Fruit fly (Drosophila melanogaster) whole organism, embryonic: ENCODE measurements around the gene HIPP1.

Experiments used
- ATbp ChIP-seq: fragments of 200-800 bp; sonication (Bioruptor generic); optimal IDR thresholded peaks from 2 replicates; lab custom pipeline; 2017; ENCODE audit warnings: missing biosample characterization, mild to moderate bottlenecking, missing genetic modification characterization, missing genetic modification reagents
- Antp ChIP-seq: fragments of 200-800 bp; sonication (Bioruptor generic); optimal IDR thresholded peaks from 3 replicates; lab custom pipeline; 2016; ENCODE audit warnings: missing biosample characterization, missing genetic modification characterization
- CG10267 ChIP-seq: fragments of 200-800 bp; sonication (Bioruptor generic); optimal IDR thresholded peaks from 2 replicates; lab custom pipeline; 2018; ENCODE audit warnings: missing biosample characterization, mild to moderate bottlenecking, missing genetic modification characterization, moderate library complexity
- CG10462 ChIP-seq: fragments of 200-800 bp; sonication (Bioruptor generic); optimal IDR thresholded peaks from 2 replicates; lab custom pipeline; 2016; ENCODE audit warnings: missing biosample characterization, missing genetic modification characterization
- CG11504 ChIP-seq: fragments of 200-800 bp; sonication (Bioruptor generic); optimal IDR thresholded peaks from 3 replicates; lab custom pipeline; 2019; ENCODE audit warnings: missing biosample characterization, mild to moderate bottlenecking, missing genetic modification characterization, moderate library complexity
- CG12155 ChIP-seq: fragments of 200-800 bp; sonication (Bioruptor generic); optimal IDR thresholded peaks from 3 replicates; lab custom pipeline; 2016; ENCODE audit warnings: missing biosample characterization, missing genetic modification characterization
- CG1233 ChIP-seq: fragments of 200-800 bp; sonication (Bioruptor generic); optimal IDR thresholded peaks from 4 replicates; lab custom pipeline; 2018; ENCODE audit warnings: missing biosample characterization, mild to moderate bottlenecking, missing genetic modification characterization
- CG1602 ChIP-seq: fragments of 200-800 bp; sonication (Bioruptor generic); optimal IDR thresholded peaks from 3 replicates; lab custom pipeline; 2016; ENCODE audit warnings: missing biosample characterization, missing genetic modification characterization
- CG16815 ChIP-seq: fragments of 200-800 bp; sonication (Bioruptor generic); optimal IDR thresholded peaks from 3 replicates; lab custom pipeline; 2017; ENCODE audit warnings: missing biosample characterization, mild to moderate bottlenecking, missing genetic modification characterization
- CG17328 ChIP-seq: fragments of 200-800 bp; sonication (Bioruptor generic); IDR thresholded peaks from 2 replicates; pipeline ENCODE4 v1.3.6; 2022; ENCODE audit warnings: missing biosample characterization, missing genetic modification characterization
- CG17568 ChIP-seq: fragments of 200-800 bp; sonication (Bioruptor generic); optimal IDR thresholded peaks from 2 replicates; lab custom pipeline; 2018; ENCODE audit warnings: missing biosample characterization, mild to moderate bottlenecking, missing genetic modification characterization, moderate library complexity
- CG18599 ChIP-seq: fragments of 200-800 bp; sonication (Bioruptor generic); optimal IDR thresholded peaks from 3 replicates; lab custom pipeline; 2017; ENCODE audit warnings: missing biosample characterization, missing genetic modification characterization, mild to moderate bottlenecking, moderate library complexity, missing genetic modification reagents
- CG30403 ChIP-seq: fragments of 200-800 bp; sonication (Bioruptor generic); optimal IDR thresholded peaks from 3 replicates; lab custom pipeline; 2016; ENCODE audit warnings: missing biosample characterization, missing genetic modification characterization
- CG31441 ChIP-seq: fragments of 200-800 bp; sonication (Bioruptor generic); IDR thresholded peaks from 2 replicates; pipeline ENCODE4 v1.3.6; 2022; ENCODE audit warnings: missing biosample characterization, missing genetic modification characterization
- CG33213 ChIP-seq: fragments of 200-800 bp; sonication (Bioruptor generic); optimal IDR thresholded peaks from 3 replicates; lab custom pipeline; 2016; ENCODE audit warnings: missing biosample characterization, missing genetic modification characterization
- CG3838 ChIP-seq: fragments of 200-800 bp; sonication (Bioruptor generic); optimal IDR thresholded peaks from 3 replicates; lab custom pipeline; 2016; ENCODE audit warnings: missing biosample characterization, missing genetic modification characterization
- CG4328 ChIP-seq: fragments of 200-800 bp; sonication (Bioruptor generic); optimal IDR thresholded peaks from 3 replicates; lab custom pipeline; 2017; ENCODE audit warnings: missing biosample characterization, missing genetic modification reagents, missing genetic modification characterization
- CG4404 ChIP-seq: fragments of 200-800 bp; sonication (Bioruptor generic); IDR thresholded peaks from 2 replicates; pipeline ENCODE4 v1.3.6; 2022; ENCODE audit warnings: missing biosample characterization, missing genetic modification characterization
- CG5245 ChIP-seq: fragments of 200-800 bp; sonication (Bioruptor generic); optimal IDR thresholded peaks from 3 replicates; lab custom pipeline; 2016; ENCODE audit warnings: missing biosample characterization, missing genetic modification characterization
- CG6689 ChIP-seq: fragments of 200-800 bp; sonication (Bioruptor generic); IDR thresholded peaks from 2 replicates; pipeline ENCODE4 v1.3.6; 2022; ENCODE audit warnings: missing biosample characterization, missing genetic modification characterization
- CG7839 ChIP-seq: fragments of 200-800 bp; sonication (Bioruptor generic); optimal IDR thresholded peaks from 3 replicates; lab custom pipeline; 2018; ENCODE audit warnings: missing biosample characterization, mild to moderate bottlenecking, missing genetic modification characterization, moderate library complexity
- CG9817 ChIP-seq: fragments of 200-800 bp; sonication (Bioruptor generic); optimal IDR thresholded peaks from 2 replicates; lab custom pipeline; 2018; ENCODE audit warnings: missing biosample characterization, mild to moderate bottlenecking, missing genetic modification characterization, moderate library complexity
- CHES-1-like ChIP-seq: fragments of 200-800 bp; sonication (Bioruptor generic); optimal IDR thresholded peaks from 2 replicates; lab custom pipeline; 2016; ENCODE audit warnings: missing biosample characterization, missing genetic modification characterization
- Camta ChIP-seq: fragments of 200-800 bp; sonication (Bioruptor generic); optimal IDR thresholded peaks from 2 replicates; lab custom pipeline; 2016; ENCODE audit warnings: missing biosample characterization, missing genetic modification characterization
- Dip3 ChIP-seq: fragments of 200-800 bp; sonication (Bioruptor generic); optimal IDR thresholded peaks from 3 replicates; lab custom pipeline; 2016; ENCODE audit warnings: missing biosample characterization, missing genetic modification characterization
- Eip74EF ChIP-seq, 2 experiments: fragments of 200-800 bp in 1 of 2; fragments of >200 bp in 1 of 2; sonication (Bioruptor generic) in 1 of 2; optimal IDR thresholded peaks; 2 replicates each; lab custom pipeline; 2017 to 2019; ENCODE audit warnings: missing biosample characterization in 2 of 2, missing genetic modification characterization in 2 of 2, mild to moderate bottlenecking in 1 of 2, moderate library complexity in 1 of 2
- H15 ChIP-seq: fragments of 200-800 bp; sonication (Bioruptor generic); IDR thresholded peaks from 3 replicates; pipeline ENCODE4 v1.3.6; 2022; ENCODE audit warnings: missing biosample characterization, missing genetic modification characterization
- Med ChIP-seq: fragments of 200-800 bp; sonication (Bioruptor generic); peaks from one replicate; lab custom pipeline; 2016; ENCODE audit warnings: missing biosample characterization, missing genetic modification characterization, mild to moderate bottlenecking, inconsistent platforms, moderate library complexity
- Optix ChIP-seq: fragments of 200-800 bp; sonication (Bioruptor generic); IDR thresholded peaks from 3 replicates; pipeline ENCODE4 v1.3.6; 2022; ENCODE audit warnings: missing biosample characterization, missing genetic modification characterization
- Xbp1 ChIP-seq: fragments of 200-800 bp; sonication (Bioruptor generic); optimal IDR thresholded peaks from 3 replicates; lab custom pipeline; 2016; ENCODE audit warnings: missing biosample characterization, mild to moderate bottlenecking, missing genetic modification characterization
- al ChIP-seq: fragments of 200-800 bp; sonication (Bioruptor generic); IDR thresholded peaks from 2 replicates; pipeline ENCODE4 v1.3.6; 2022; ENCODE audit warnings: missing biosample characterization, missing genetic modification characterization
- chif ChIP-seq, 2 experiments: fragments of 200-800 bp; sonication (Bioruptor generic); optimal IDR thresholded peaks; 3 replicates each; lab custom pipeline; 2016; ENCODE audit warnings: missing biosample characterization in 2 of 2, missing genetic modification characterization in 2 of 2
- cwo ChIP-seq: fragments of 200-800 bp; sonication (Bioruptor generic); optimal IDR thresholded peaks from 3 replicates; lab custom pipeline; 2017; ENCODE audit warnings: missing biosample characterization, missing genetic modification characterization, mild to moderate bottlenecking, moderate library complexity, missing genetic modification reagents
- emc ChIP-seq: fragments of 200-800 bp; sonication (Bioruptor generic); optimal IDR thresholded peaks from 2 replicates; lab custom pipeline; 2016; ENCODE audit warnings: missing biosample characterization, missing genetic modification characterization
- fd3F ChIP-seq: fragments of 200-800 bp; sonication (Bioruptor generic); optimal IDR thresholded peaks from 2 replicates; lab custom pipeline; 2018; ENCODE audit warnings: missing biosample characterization, mild to moderate bottlenecking, missing genetic modification characterization, moderate library complexity
- grn ChIP-seq: fragments of 200-800 bp; sonication (Bioruptor generic); optimal IDR thresholded peaks from 3 replicates; lab custom pipeline; 2017; ENCODE audit warnings: missing biosample characterization, missing genetic modification characterization
- ind ChIP-seq: fragments of 200-800 bp; sonication (Bioruptor generic); optimal IDR thresholded peaks from 3 replicates; lab custom pipeline; 2016; ENCODE audit warnings: missing biosample characterization, missing genetic modification characterization
- nmo ChIP-seq: fragments of 200-800 bp; sonication (Bioruptor generic); optimal IDR thresholded peaks from 2 replicates; lab custom pipeline; 2018; ENCODE audit warnings: missing biosample characterization, mild to moderate bottlenecking, missing genetic modification characterization, moderate library complexity
- org-1 ChIP-seq: fragments of 200-800 bp; sonication (Bioruptor generic); optimal IDR thresholded peaks from 2 replicates; lab custom pipeline; 2017; ENCODE audit warnings: missing biosample characterization, missing genetic modification characterization
- pan ChIP-seq, 4 experiments: fragments of >200 bp in 3 of 4; fragments of 200-800 bp in 1 of 4; sonication (Bioruptor generic) in 1 of 4; optimal IDR thresholded peaks in 3 of 4; IDR thresholded peaks in 1 of 4; 2 replicates each; pipeline versions ENCODE4 v1.3.6 to Lab custom; 2017 to 2022; ENCODE audit warnings: missing biosample characterization in 2 of 4, missing genetic modification characterization in 2 of 4, mixed read lengths in 1 of 4
- pho ChIP-seq: fragments of 200-800 bp; sonication (Bioruptor generic); optimal IDR thresholded peaks from 2 replicates; lab custom pipeline; 2016; ENCODE audit warnings: missing biosample characterization, missing genetic modification characterization
- phol ChIP-seq: fragments of 200-800 bp; sonication (Bioruptor generic); optimal IDR thresholded peaks from 3 replicates; lab custom pipeline; 2018; ENCODE audit warnings: missing biosample characterization, mild to moderate bottlenecking, missing genetic modification characterization, moderate library complexity
- pros ChIP-seq: fragments of 200-800 bp; sonication (Bioruptor generic); optimal IDR thresholded peaks from 3 replicates; lab custom pipeline; 2019; ENCODE audit warnings: missing biosample characterization, mild to moderate bottlenecking, missing genetic modification characterization, moderate library complexity
- ranshi ChIP-seq: fragments of 200-800 bp; sonication (Bioruptor generic); IDR thresholded peaks from 2 replicates; pipeline ENCODE4 v1.3.6; 2022; ENCODE audit warnings: missing biosample characterization, missing genetic modification characterization
- rib ChIP-seq: fragments of 200-800 bp; sonication (Bioruptor generic); IDR thresholded peaks from 2 replicates; pipeline ENCODE4 v1.3.6; 2022; ENCODE audit warnings: missing biosample characterization, missing genetic modification characterization
- sob ChIP-seq: fragments of 200-800 bp; sonication (Bioruptor generic); IDR thresholded peaks from 2 replicates; pipeline ENCODE4 v1.3.6; 2022; ENCODE audit warnings: missing biosample characterization, missing genetic modification characterization
- sug ChIP-seq: fragments of 200-800 bp; optimal IDR thresholded peaks from 2 replicates; lab custom pipeline; 2019; ENCODE audit warnings: missing biosample characterization, mild to moderate bottlenecking, missing genetic modification characterization, moderate library complexity
- vfl ChIP-seq: fragments of 200-800 bp; sonication (Bioruptor generic); optimal IDR thresholded peaks from 2 replicates; lab custom pipeline; 2016; ENCODE audit warnings: missing biosample characterization, missing genetic modification characterization

The HIPP1 gene

DNA sequence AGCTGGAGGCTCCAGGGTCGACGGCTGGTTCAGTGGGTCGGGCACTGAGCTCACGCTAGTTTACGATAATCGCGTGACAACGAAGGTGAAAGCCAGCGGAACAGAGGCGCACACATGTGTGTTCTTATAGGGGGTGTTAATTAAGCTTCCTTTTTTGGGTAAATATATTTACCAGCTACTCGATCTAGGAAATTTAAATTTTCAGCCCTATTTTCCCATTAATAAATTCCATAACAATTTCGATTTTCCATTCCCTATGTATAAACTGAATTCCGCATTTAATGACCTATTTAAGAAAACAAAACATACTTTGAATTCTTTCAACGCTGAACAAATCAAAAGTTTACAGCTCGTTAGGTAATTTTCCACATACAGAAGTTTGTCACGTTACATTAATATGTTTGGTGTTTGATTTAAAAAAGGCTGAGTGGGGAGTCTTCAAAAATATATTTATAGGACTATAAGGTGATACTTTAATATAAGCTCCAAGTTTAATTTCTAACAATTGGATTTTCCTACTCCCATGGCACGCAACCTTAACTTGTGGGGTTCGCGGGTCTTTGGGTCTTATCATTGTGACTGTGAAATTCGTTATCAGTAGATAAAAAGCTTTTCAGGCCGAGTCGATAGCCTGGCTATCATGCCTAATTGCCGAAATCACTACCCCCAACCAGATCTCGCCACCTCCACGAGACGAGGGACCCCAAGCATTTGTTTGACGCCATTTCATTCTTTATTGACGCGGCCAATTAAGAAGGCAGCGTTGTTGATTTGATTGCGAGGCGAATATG is 27.8 kb downstream of the HIPP1 start, which contains the start of gene CG13255 (continued):
- TF ChIP-seq CG7839, result peak; percentile 53
- TF ChIP-seq Antp, result peak; percentile 23
- peak; percentile 29 for TF ChIP-seq CG16815 (GFP tag; lab: Kevin White, UChicago)
- TF ChIP-seq sug, result peak; percentile 95
- TF ChIP-seq CG3838 (GFP tag; lab: Kevin White, UChicago), result no peak
- TF ChIP-seq Med (GFP tag; lab: Kevin White, UChicago), result peak; percentile 74
- peak; percentile 13 for TF ChIP-seq Camta (GFP tag; lab: Kevin White, UChicago)
- no peak for TF ChIP-seq CG10462 (GFP tag; lab: Kevin White, UChicago)
- TF ChIP-seq CG9817, result peak; percentile 18
- TF ChIP-seq CG5245, result no peak
- TF ChIP-seq ranshi (GFP tag; lab: Robert Waterston, UW), result peak; percentile 47; the same call in 1 of the 2 replicates
- TF ChIP-seq CG11504 (tag; lab: Kevin White, UChicago), result peak; percentile 66
- TF ChIP-seq Dip3 (GFP tag; lab: Kevin White, UChicago), result peak; percentile 57
- TF ChIP-seq grn, result peak; percentile 13
- TF ChIP-seq CG12155 (GFP tag; lab: Kevin White, UChicago), result peak; percentile 29
- no peak for TF ChIP-seq pros (GFP tag; lab: Kevin White, UChicago)
- TF ChIP-seq nmo (GFP tag; lab: Kevin White, UChicago), result peak; percentile 43
- TF ChIP-seq rib (GFP tag; lab: Robert Waterston, UW), result no peak
- peak; percentile 13 for TF ChIP-seq CG1233 (GFP tag; lab: Kevin White, UChicago)
- TF ChIP-seq Xbp1 (GFP tag; lab: Kevin White, UChicago), result peak; percentile 21
- TF ChIP-seq CG10267 (tag; lab: Kevin White, UChicago), result peak; percentile 4
- peak; percentile 48 for TF ChIP-seq CHES-1-like
- TF ChIP-seq CG18599 (GFP tag; lab: Kevin White, UChicago), result peak; percentile 71
- peak; percentile 14 for TF ChIP-seq vfl (GFP tag; lab: Kevin White, UChicago)
- no peak for TF ChIP-seq CG17568 (GFP tag; lab: Kevin White, UChicago)
- TF ChIP-seq chif (GFP tag; optimal IDR thresholded peaks at IDR 0.05; lab: Kevin White, UChicago), result peak in 1 of 2 experiments; percentile 29
- peak; percentile 49 for TF ChIP-seq fd3F (GFP tag; lab: Kevin White, UChicago)
- TF ChIP-seq pan (optimal IDR thresholded peaks at IDR 0.05; lab: Kevin White, UChicago), result no peak
- TF ChIP-seq pan (GFP tag; optimal IDR thresholded peaks at IDR 0.05 in 1 of 2, IDR thresholded peaks at IDR 0.05 in 1 of 2), result peak in 1 of 2 experiments; percentile 14
- TF ChIP-seq org-1 (GFP tag; lab: Kevin White, UChicago), result peak; percentile 59
- peak; percentile 21; the same call in 1 of the 2 replicates for TF ChIP-seq CG31441 (GFP tag; lab: Robert Waterston, UW)
- peak; percentile 42; the same call in 1 of the 2 replicates for TF ChIP-seq sob (GFP tag; lab: Robert Waterston, UW)
- peak; percentile 71 for TF ChIP-seq CG30403
- TF ChIP-seq cwo, result peak; percentile 78
- peak in 1 of 2 experiments; percentile 24 for TF ChIP-seq Eip74EF (GFP tag; optimal IDR thresholded peaks at IDR 0.05; lab: Kevin White, UChicago)
- TF ChIP-seq CG4328 (GFP tag; lab: Kevin White, UChicago), result no peak
- TF ChIP-seq pho (GFP tag; lab: Kevin White, UChicago), result peak; percentile 53
- 0 out of 2 replicates have a peak, but pooled peaks have one; percentile 25 for TF ChIP-seq al (GFP tag; lab: Robert Waterston, UW)
- TF ChIP-seq H15, result peak; percentile 56; the same call in 1 of the 3 replicates
- 0 out of 2 replicates have a peak, but pooled peaks have one; percentile 28 for TF ChIP-seq CG6689
- TF ChIP-seq CG4404 (GFP tag; lab: Robert Waterston, UW), result no peak
- no peak for TF ChIP-seq CG17328 (GFP tag; lab: Robert Waterston, UW)
- peak; percentile 7 for TF ChIP-seq ATbp (GFP tag; lab: Kevin White, UChicago)
- TF ChIP-seq CG33213, result no peak
- no peak for TF ChIP-seq CG1602 (GFP tag; lab: Kevin White, UChicago)
- no peak for TF ChIP-seq Optix (GFP tag; lab: Robert Waterston, UW)
- peak; percentile 42 for TF ChIP-seq phol (tag; lab: Kevin White, UChicago)
- peak; percentile 53 for TF ChIP-seq ind (GFP tag; lab: Kevin White, UChicago)
- no peak for TF ChIP-seq emc (GFP tag; lab: Kevin White, UChicago)
